Fruit fly (Drosophila melanogaster): ENCODE data around the gene CG10097.
A peak's percentile ranks its signal among the peaks of the same experiment; 100 is the strongest.

Gene CG10097

DNA sequence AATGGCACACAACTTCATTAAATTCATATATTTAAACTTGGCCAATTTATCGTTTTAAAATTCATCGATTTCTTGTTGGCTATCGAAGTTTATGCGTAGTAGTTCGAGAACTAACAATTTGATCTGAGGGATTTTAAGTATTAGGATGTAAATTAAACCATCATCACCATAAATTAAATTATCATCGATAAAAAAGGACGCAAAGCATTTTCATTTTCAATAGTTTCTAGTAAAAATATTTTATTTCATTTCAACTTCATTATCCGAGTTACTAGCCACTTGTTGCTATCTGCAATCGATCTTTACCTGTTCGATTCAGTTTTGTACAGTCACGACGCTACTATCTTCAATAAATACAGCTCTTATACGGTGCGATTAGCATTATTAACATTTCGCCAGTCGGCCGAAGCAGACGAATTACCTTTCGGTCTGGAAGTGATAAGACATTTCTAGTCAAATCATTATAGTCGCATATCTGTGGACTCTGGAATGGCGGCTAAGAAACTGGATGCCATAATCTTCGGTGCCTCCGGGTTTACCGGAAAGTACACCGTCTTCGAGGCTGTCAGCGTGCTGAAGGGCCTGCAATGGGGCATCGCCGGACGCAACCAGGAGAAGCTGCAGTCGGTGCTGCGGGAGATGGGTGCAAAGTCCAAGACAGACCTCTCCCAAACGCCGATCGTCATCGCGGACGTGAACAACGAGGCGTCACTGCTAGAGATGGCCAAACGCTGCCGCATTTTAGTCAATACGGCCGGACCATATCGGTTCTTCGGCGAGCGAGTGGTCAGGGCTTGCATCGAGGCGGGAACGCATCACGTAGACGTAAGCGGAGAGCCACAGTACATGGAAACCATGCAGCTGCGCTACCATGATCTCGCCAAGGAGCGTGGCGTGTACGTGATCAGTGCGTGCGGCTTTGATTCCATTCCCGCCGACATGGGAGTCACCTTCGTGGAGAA, 10.7 kb upstream of the CG10097 start, which contains the start of gene CG5167 (continued):
- TF ChIP-seq CG43689 (GFP tag; IDR thresholded peaks at IDR 0.05) (no peak), C15 (GFP tag; IDR thresholded peaks at IDR 0.05) (no peak), E2f2 (GFP tag; IDR thresholded peaks at IDR 0.05) (peak; percentile 50; the same call in 1 of the 2 replicates), fd96Cb (tag; optimal IDR thresholded peaks at IDR 0.05) (peak; percentile 9), CG2129 (GFP tag; IDR thresholded peaks at IDR 0.05; ENCODE audit: partially characterized antibody) (no peak), esg (GFP tag; conservative IDR thresholded peaks at IDR 0.05) (no peak), lbe (GFP tag; optimal IDR thresholded peaks at IDR 0.05) (peak; percentile 12), Mrtf (GFP tag; IDR thresholded peaks at IDR 0.05) (no peak), sd (tag; optimal IDR thresholded peaks at IDR 0.05) (no peak), wdn (GFP tag; IDR thresholded peaks at IDR 0.05) (no peak), CG2120 (GFP tag; optimal IDR thresholded peaks at IDR 0.05) (peak; percentile 44), CG2678 (tag; optimal IDR thresholded peaks at IDR 0.05) (peak; percentile 61), btn (GFP tag; optimal IDR thresholded peaks at IDR 0.05) (no peak), CG3163 (GFP tag; optimal IDR thresholded peaks at IDR 0.05) (no peak), Nf-YC (tag; optimal IDR thresholded peaks at IDR 0.05) (peak; percentile 8), CG1602 (GFP tag; optimal IDR thresholded peaks at IDR 0.05) (no peak), dmrt11E (tag; optimal IDR thresholded peaks at IDR 0.05) (peak; percentile 42), CG11695 (GFP tag; IDR thresholded peaks at IDR 0.05) (peak; percentile 27; the same call in 1 of the 3 replicates), eyg (GFP tag; optimal IDR thresholded peaks at IDR 0.05) (no peak), CG9215 (GFP tag; IDR thresholded peaks at IDR 0.05) (no peak), Doc2 (GFP tag; IDR thresholded peaks at IDR 0.05) (no peak), hbn (GFP tag; IDR thresholded peaks at IDR 0.05; ENCODE audit: partially characterized antibody) (0 out of 2 replicates have a peak, but pooled peaks have one; percentile 17), CG14050 (GFP tag; IDR thresholded peaks at IDR 0.05) (no peak), CG17612 (GFP tag; IDR thresholded peaks at IDR 0.05) (no peak), CTCF (GFP tag; optimal IDR thresholded peaks at IDR 0.05) (no peak), NFAT (GFP tag; IDR thresholded peaks at IDR 0.05) (no peak), CG9932 (GFP tag; IDR thresholded peaks at IDR 0.05) (no peak), Meics (GFP tag; optimal IDR thresholded peaks at IDR 0.05) (peak; percentile 38), CG12219 (GFP tag; optimal IDR thresholded peaks at IDR 0.05) (no peak), D19B (GFP tag; optimal IDR thresholded peaks at IDR 0.05) (peak; percentile 21), hb (GFP tag; IDR thresholded peaks at IDR 0.05; ENCODE audit: partially characterized antibody) (no peak), CG10267 (tag; optimal IDR thresholded peaks at IDR 0.05) (peak; percentile 64), bsh (GFP tag; optimal IDR thresholded peaks at IDR 0.05) (peak; percentile 28 to 82), chinmo (GFP tag; IDR thresholded peaks at IDR 0.05; ENCODE audit: partially characterized antibody) (0 out of 4 replicates have a peak, but pooled peaks have one; percentile 25), sim (GFP tag; IDR thresholded peaks at IDR 0.05) (no peak), CG12659 (GFP tag; optimal IDR thresholded peaks at IDR 0.05) (peak; percentile 20), pb (GFP tag; optimal IDR thresholded peaks at IDR 0.05) (no peak), kay (GFP tag; optimal IDR thresholded peaks at IDR 0.05) (no peak), CG11560 (tag; IDR thresholded peaks at IDR 0.05) (no peak), CG2875 (GFP tag; optimal IDR thresholded peaks at IDR 0.05) (no peak), cg (GFP tag; optimal IDR thresholded peaks at IDR 0.05) (no peak), sna (GFP tag; IDR thresholded peaks at IDR 0.05; ENCODE audit: partially characterized antibody) (no peak), slbo (GFP tag; IDR thresholded peaks at IDR 0.05) (no peak; the same call in 1 of the 2 replicates), zfh2 (GFP tag; optimal IDR thresholded peaks at IDR 0.05) (no peak), CG15479 (GFP tag; optimal IDR thresholded peaks at IDR 0.05) (no peak), CG2116 (GFP tag; optimal IDR thresholded peaks at IDR 0.05) (peak; percentile 43), CG2889 (GFP tag; IDR thresholded peaks at IDR 0.05) (no peak), CG1529 (GFP tag; optimal IDR thresholded peaks at IDR 0.05) (no peak), ATbp (GFP tag; optimal IDR thresholded peaks at IDR 0.05) (no peak)
